Fruit fly (Drosophila melanogaster) Kc167 (cell line): ENCODE results near the gene ea.

ENCODE experiments used
- Myc ChIP-seq: fragments of >200 bp; optimal IDR thresholded peaks from 2 replicates; lab custom pipeline; 2017; ENCODE audit warnings: missing external identifiers
- Sin3A ChIP-seq: fragments of >200 bp; optimal IDR thresholded peaks from 2 replicates; lab custom pipeline; 2018; ENCODE audit warnings: missing external identifiers
- h ChIP-seq: fragments of >200 bp; optimal IDR thresholded peaks from 3 replicates; lab custom pipeline; 2018; ENCODE audit warnings: missing external identifiers
- insv ChIP-seq: fragments of >200 bp; optimal IDR thresholded peaks from 3 replicates; lab custom pipeline; 2018; ENCODE audit warnings: missing external identifiers
- psq ChIP-seq: fragments of >200 bp; optimal IDR thresholded peaks from 2 replicates; lab custom pipeline; 2017; ENCODE audit warnings: missing external identifiers
- ttk ChIP-seq: sonication (Bioruptor generic); optimal IDR thresholded peaks from 2 replicates; lab custom pipeline; 2017; ENCODE audit warnings: missing external identifiers

Gene ea

DNA sequence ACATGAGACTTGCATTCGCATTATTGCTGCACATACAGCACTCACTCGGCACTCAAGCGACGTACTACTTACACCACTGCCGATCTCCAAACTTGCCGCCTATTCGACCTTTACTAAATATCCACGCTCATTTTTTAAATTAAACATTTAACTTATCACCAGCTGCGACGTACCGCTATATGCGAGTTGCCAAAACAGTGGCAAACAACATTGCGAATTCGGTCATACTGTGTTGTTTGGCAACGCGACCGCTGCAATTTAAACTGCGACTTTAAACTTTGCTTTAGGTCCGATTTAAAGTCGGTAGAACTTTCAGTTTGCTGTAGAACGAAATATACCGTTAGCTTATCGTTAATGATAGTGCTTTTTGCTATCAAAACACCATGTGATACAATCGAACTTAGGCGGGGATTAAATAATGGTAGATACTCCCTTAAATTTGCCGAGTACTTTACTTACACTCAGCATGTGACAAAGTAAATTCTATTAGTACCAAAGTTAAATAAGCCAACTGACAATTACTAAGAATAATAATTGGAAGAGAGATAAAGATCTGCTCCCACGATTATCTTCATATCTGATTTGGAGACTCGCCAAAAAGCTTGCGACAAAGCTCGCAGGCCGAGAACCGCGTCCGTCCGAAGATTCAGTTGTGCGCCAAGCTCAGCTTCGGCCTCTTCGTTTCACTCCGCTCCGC lies at the start of gene ea, which contains the start of gene CG6236:
Gene ea (plus strand): TSS at position 647 of the 697 bp plus-strand sequence.
Gene CG6236 (minus strand): TSS at position 187 of the 697 bp plus-strand sequence.
- TF ChIP-seq h (lab: Kevin White, UChicago) = no peak
- TF ChIP-seq Sin3A (lab: Kevin White, UChicago) = no peak
- no peak for TF ChIP-seq Myc (lab: Kevin White, UChicago)
- no peak for TF ChIP-seq ttk (lab: Kevin White, UChicago)
- TF ChIP-seq insv (lab: Kevin White, UChicago) = no peak
- no peak for TF ChIP-seq psq (lab: Kevin White, UChicago)

DNA sequence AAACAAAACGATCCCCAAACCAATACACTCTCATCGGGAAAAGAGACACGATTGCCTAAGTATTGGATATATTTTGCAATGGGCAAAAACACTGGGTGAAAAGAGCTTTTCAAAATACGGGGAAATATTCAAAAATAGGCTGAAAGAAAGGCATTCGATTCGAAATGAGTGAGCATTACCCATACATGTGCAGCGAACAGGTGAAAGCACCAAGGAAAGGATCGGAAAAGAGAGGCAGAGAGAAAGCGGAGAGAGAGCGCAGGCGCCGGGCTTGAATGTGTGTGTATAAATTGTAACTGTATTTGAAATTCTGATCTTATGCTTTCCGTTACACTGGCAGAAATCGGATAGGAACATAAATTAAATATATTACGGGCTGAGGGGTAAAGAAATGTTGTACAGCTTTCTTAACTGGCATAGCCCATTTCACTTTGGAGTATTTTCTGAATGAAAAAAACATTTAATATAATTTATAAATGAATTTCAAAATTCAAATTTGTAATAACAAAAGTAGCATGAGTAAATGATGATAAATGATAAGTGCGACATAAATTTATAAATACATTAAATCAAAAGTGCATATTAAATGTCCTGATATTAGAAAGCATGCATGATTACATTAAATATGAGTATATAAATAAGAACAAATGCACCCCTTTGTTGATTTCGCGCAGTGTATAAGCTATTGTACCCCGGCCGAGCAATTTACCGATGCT lies 47.8 kb upstream of the ea start:
- TF ChIP-seq ttk (lab: Kevin White, UChicago) (no peak), Myc (lab: Kevin White, UChicago) (no peak), h (lab: Kevin White, UChicago) (no peak), psq (lab: Kevin White, UChicago) (no peak), Sin3A (lab: Kevin White, UChicago) (no peak), insv (lab: Kevin White, UChicago) (no peak)

DNA sequence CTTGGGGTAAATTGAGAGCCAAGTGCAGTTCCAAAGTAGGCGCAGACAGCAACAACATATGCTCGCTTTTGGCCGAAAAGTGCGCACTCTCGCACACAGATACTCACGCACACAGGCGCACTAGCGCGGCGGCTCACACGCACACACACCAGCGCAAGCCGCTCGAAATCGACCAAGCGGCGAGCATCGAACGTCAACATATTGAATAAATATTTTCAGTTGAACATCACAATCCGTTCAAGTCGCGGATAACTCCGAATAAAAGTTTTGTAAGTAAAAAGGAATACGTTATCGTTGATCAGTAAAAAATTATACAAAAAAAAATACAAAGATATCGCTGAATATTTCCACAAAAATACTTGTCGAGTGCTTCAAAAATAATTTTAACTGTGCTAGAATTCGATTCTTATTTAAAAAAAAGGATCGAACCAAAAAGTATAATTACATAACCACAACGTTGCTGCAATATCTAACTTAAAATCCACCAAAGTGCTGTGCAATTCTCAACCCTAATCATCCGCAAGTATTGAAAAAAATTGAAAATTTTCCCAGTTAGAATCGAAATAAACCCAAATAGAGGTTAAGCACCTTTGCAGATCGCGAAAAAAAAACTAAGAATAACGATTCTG lies 47.1 kb upstream of the ea start:
- TF ChIP-seq psq (lab: Kevin White, UChicago) (no peak), insv (lab: Kevin White, UChicago) (no peak), Sin3A (lab: Kevin White, UChicago) (no peak), h (lab: Kevin White, UChicago) (no peak), Myc (lab: Kevin White, UChicago) (no peak), ttk (lab: Kevin White, UChicago) (no peak)

DNA sequence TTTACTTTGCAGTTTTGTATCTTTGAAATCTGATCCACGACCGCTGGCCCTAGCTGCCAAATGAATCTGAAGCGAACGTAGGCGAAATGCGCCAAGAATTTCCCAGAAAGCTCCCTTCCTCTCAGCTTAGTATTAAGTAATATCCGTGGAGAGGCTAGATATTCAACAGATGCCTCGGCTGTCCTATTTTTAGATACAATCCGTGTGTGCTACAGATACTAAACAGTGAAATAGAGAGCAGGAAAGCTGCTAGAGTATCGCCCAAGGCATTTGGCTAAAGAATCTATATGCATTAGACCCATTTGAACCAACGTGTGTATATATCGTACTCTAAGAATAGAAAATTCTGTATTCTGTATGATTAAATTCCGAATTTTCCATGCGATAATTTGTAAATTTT lies 46.2 kb upstream of the ea start:
- TF ChIP-seq psq (lab: Kevin White, UChicago) = no peak
- no peak for TF ChIP-seq insv (lab: Kevin White, UChicago)
- no peak for TF ChIP-seq Sin3A (lab: Kevin White, UChicago)
- TF ChIP-seq ttk (lab: Kevin White, UChicago) = no peak
- TF ChIP-seq h (lab: Kevin White, UChicago) = no peak
- no peak for TF ChIP-seq Myc (lab: Kevin White, UChicago)

DNA sequence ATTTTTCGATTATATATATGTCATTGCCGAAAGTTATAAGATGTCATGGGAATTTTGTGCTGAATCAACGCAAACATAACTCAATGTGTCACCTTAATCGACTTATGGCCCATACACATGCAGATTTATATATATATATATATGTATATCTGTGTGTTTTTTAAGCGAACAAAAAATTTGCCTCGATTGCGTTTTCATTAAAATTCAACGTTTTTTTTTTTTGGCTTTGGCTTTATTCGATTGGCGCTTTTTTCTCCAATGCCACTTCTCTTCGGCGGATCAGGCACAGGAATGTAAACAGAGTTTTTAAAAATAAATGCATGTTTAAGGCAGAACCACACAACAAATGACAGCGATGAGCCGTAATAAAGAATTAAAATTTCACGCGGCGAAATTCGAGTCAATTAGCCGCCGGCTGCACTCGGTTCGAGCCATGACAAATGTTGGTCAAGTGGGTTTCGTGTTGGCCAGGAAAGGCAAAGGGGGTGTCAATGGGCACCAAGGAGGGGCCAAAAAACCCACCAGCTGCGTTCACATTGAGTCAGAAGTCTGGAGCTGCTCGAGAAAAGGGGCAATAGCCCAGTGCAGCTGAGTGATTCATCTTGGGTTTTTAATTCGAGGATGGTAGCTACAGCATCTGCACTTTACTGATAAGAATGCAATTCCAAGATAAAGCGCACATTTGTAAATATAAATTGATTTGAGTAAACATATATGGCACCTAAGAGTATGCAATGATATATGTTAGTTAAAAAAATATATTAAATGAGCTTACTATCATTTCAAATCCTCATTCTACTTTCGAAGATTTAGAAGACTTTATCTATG lies 45.3 kb upstream of the ea start:
- TF ChIP-seq ttk (lab: Kevin White, UChicago) = no peak

DNA sequence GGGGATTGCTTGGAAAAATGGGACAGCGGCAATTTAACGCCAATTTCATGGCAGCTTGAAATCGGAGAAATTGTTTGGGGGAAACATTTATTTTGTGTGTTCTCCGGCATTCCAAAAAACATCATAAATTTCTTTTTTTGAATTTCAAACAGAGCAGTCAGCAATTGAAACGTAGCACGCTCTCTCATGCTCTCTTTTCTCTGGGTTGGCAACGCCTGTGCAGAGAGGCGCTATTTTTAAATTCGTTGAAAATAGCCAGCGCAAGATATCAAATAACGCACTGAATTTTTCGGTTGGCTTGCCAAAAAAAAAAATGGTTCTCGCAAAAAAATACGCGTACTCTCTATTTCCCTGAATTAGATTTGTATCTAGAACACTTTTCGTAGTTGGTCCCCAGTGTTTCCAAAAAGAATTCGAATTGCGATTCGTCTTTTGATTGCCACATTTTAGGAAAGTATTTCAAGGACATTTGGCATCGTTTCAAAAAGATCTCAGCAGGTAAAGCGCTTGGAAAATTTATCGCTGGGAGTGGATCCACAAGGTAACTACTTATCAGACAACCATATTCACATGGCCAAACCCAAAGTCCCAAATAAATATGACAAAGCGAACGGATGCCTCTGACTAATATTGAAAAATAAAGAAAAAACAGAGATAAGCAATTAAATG lies 42.4 kb upstream of the ea start:
- TF ChIP-seq Sin3A (lab: Kevin White, UChicago) (no peak), psq (lab: Kevin White, UChicago) (no peak), insv (lab: Kevin White, UChicago) (no peak), h (lab: Kevin White, UChicago) (no peak), Myc (lab: Kevin White, UChicago) (no peak), ttk (lab: Kevin White, UChicago) (no peak)

DNA sequence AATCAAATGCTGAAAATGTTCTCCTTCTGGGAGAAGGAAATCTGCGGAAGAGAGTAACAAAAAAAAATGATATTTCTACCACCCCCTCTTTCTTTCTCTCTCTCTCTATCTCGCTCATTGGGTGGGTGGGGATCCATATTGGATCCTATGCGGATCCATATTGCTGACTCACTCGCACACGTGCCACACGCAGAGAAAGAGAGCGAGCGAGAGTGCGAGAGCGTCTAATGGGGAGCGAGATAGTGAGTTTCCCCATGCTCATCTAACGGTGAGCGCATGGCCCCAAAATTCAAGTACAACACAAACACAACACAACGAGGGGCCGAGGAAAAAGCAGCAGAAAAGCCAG lies 41.9 kb upstream of the ea start:
- TF ChIP-seq psq (lab: Kevin White, UChicago) (no peak), Sin3A (lab: Kevin White, UChicago) (no peak), h (lab: Kevin White, UChicago) (no peak), ttk (lab: Kevin White, UChicago) (no peak), Myc (lab: Kevin White, UChicago) (no peak), insv (lab: Kevin White, UChicago) (no peak)

DNA sequence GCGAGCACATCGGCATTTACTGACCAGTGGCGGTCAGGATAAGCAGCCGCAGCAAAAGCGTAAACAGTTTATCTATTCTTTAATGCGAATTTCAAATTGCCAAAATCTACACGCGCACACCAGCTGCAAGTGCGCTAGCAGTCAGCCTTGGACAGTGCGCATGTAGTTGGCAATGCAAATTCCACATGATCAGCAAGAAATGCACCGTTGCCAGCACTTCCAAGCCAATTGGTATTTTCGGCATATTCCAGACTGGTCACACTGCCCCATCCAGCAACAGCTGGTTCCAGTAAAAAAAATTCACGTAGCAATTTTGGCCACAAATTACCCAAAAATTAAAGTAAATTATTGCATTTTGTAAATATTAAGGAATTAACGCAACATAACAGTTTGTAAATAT lies 40.8 kb upstream of the ea start:
- no peak for TF ChIP-seq Myc (lab: Kevin White, UChicago)
- TF ChIP-seq h (lab: Kevin White, UChicago) = no peak
- TF ChIP-seq ttk (lab: Kevin White, UChicago) = no peak
- no peak for TF ChIP-seq psq (lab: Kevin White, UChicago)
- no peak for TF ChIP-seq Sin3A (lab: Kevin White, UChicago)
- no peak for TF ChIP-seq insv (lab: Kevin White, UChicago)

DNA sequence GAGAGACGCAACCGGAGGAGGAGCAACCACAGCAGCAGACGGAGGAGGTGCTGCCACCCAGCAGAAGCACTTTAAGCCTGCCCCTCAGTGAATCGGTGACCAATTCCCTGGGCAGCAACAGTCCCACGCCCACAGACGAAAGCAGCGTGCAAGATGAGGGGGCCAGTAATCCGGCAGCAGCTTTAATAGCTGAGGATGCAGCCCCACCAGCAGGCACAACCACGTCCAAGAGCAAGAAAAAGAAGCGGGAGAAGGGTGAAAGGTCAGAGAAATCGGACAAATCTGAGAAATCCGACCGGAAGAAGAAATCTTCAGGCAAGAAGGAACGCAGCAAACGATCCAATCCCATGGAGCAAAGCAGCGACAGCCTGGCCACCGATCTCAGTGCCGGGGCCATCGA lies 39.7 kb upstream of the ea start:
- TF ChIP-seq insv (lab: Kevin White, UChicago) (no peak), psq (lab: Kevin White, UChicago) (no peak), Sin3A (lab: Kevin White, UChicago) (no peak), h (lab: Kevin White, UChicago) (no peak), Myc (lab: Kevin White, UChicago) (no peak), ttk (lab: Kevin White, UChicago) (no peak)
